Fruit fly (Drosophila melanogaster) whole organism, embryonic: ENCODE measurements around the gene Syx13.

ENCODE experiments used
- Abd-B ChIP-seq: fragments of 200-800 bp; sonication (Bioruptor generic); optimal IDR thresholded peaks from 2 replicates; lab custom pipeline; 2018; ENCODE audit warnings: missing biosample characterization, mild to moderate bottlenecking, missing genetic modification characterization, moderate library complexity
- Atf6 ChIP-seq: fragments of 200-800 bp; sonication (Bioruptor generic); IDR thresholded peaks from 2 replicates; pipeline ENCODE4 v1.3.6; 2022; ENCODE audit warnings: missing biosample characterization, missing genetic modification characterization
- CG1024 ChIP-seq: fragments of 200-800 bp; sonication (Bioruptor generic); IDR thresholded peaks from 2 replicates; pipeline ENCODE4 v1.3.6; 2022; ENCODE audit warnings: missing biosample characterization, missing genetic modification characterization
- CG10959 ChIP-seq: fragments of 200-800 bp; sonication (Bioruptor generic); IDR thresholded peaks from 2 replicates; pipeline ENCODE4 v1.3.6; 2022; ENCODE audit warnings: missing biosample characterization, missing genetic modification characterization
- CG11085 ChIP-seq: fragments of 200-800 bp; sonication (Bioruptor generic); IDR thresholded peaks from 2 replicates; pipeline ENCODE4 v1.3.6; 2022; ENCODE audit warnings: missing biosample characterization, missing genetic modification characterization
- CG12391 ChIP-seq: fragments of 200-800 bp; sonication (Bioruptor generic); optimal IDR thresholded peaks from 3 replicates; lab custom pipeline; 2018; ENCODE audit warnings: missing biosample characterization, mild to moderate bottlenecking, missing genetic modification characterization, moderate library complexity
- CG14050 ChIP-seq: fragments of 200-800 bp; sonication (Bioruptor generic); IDR thresholded peaks from 3 replicates; pipeline ENCODE4 v1.3.6; 2022; ENCODE audit warnings: missing biosample characterization, missing genetic modification characterization
- CG14667 ChIP-seq: fragments of 200-800 bp; sonication (Bioruptor generic); IDR thresholded peaks from 2 replicates; pipeline ENCODE4 v1.3.6; 2022; ENCODE audit warnings: missing biosample characterization, missing genetic modification characterization
- CG14860 ChIP-seq: fragments of 200-800 bp; sonication (Bioruptor generic); IDR thresholded peaks from 3 replicates; pipeline ENCODE4 v1.3.6; 2022; ENCODE audit warnings: missing biosample characterization, missing genetic modification characterization; ENCODE audit not compliant: partially characterized antibody
- CG17361 ChIP-seq: fragments of 200-800 bp; sonication (Bioruptor generic); IDR thresholded peaks from 3 replicates; pipeline ENCODE4 v1.3.6; 2022; ENCODE audit warnings: missing biosample characterization, missing genetic modification characterization
- CG2678 ChIP-seq: fragments of 200-800 bp; sonication (Bioruptor generic); optimal IDR thresholded peaks from 3 replicates; lab custom pipeline; 2019; ENCODE audit warnings: missing biosample characterization, mild to moderate bottlenecking, missing genetic modification characterization, moderate library complexity
- CG32532 ChIP-seq: fragments of 200-800 bp; sonication (Bioruptor generic); IDR thresholded peaks from 2 replicates; pipeline ENCODE4 v1.3.6; 2022; ENCODE audit warnings: missing biosample characterization, missing genetic modification characterization
- CG8359 ChIP-seq: fragments of 200-800 bp; sonication (Bioruptor generic); optimal IDR thresholded peaks from 2 replicates; lab custom pipeline; 2017; ENCODE audit warnings: missing biosample characterization, mild to moderate bottlenecking, missing genetic modification characterization, borderline replicate concordance
- CG9817 ChIP-seq: fragments of 200-800 bp; sonication (Bioruptor generic); optimal IDR thresholded peaks from 2 replicates; lab custom pipeline; 2018; ENCODE audit warnings: missing biosample characterization, mild to moderate bottlenecking, missing genetic modification characterization, moderate library complexity
- Chrac-16 ChIP-seq: fragments of 200-800 bp; sonication (Bioruptor generic); optimal IDR thresholded peaks from 3 replicates; lab custom pipeline; 2016; ENCODE audit warnings: missing biosample characterization, missing genetic modification characterization
- Dad ChIP-seq: fragments of 200-800 bp; sonication (Bioruptor generic); optimal IDR thresholded peaks from 3 replicates; lab custom pipeline; 2016; ENCODE audit warnings: missing biosample characterization, missing genetic modification characterization
- Doc2 ChIP-seq: fragments of 200-800 bp; sonication (Bioruptor generic); IDR thresholded peaks from 2 replicates; pipeline ENCODE4 v1.3.6; 2022; ENCODE audit warnings: missing biosample characterization, missing genetic modification characterization
- Ets65A ChIP-seq: fragments of 200-800 bp; sonication (Bioruptor generic); peaks from one replicate; lab custom pipeline; 2016; ENCODE audit warnings: missing biosample characterization, missing genetic modification characterization
- Gsc ChIP-seq: fragments of 200-800 bp; sonication (Bioruptor generic); IDR thresholded peaks from 2 replicates; pipeline ENCODE4 v1.3.6; 2022; ENCODE audit warnings: missing biosample characterization, missing genetic modification characterization
- HmgZ ChIP-seq: fragments of 200-800 bp; sonication (Bioruptor generic); optimal IDR thresholded peaks from 2 replicates; lab custom pipeline; 2018; ENCODE audit warnings: missing biosample characterization, mild to moderate bottlenecking, missing genetic modification characterization
- Lim3 ChIP-seq: fragments of 200-800 bp; sonication (Bioruptor generic); IDR thresholded peaks from 2 replicates; pipeline ENCODE4 v1.3.6; 2022; ENCODE audit warnings: missing biosample characterization, missing genetic modification characterization
- Myb ChIP-seq: fragments of 200-800 bp; sonication (Bioruptor generic); optimal IDR thresholded peaks from 2 replicates; lab custom pipeline; 2016; ENCODE audit warnings: missing biosample characterization, missing genetic modification characterization
- Spps ChIP-seq: fragments of 200-800 bp; sonication (Bioruptor generic); optimal IDR thresholded peaks from 2 replicates; lab custom pipeline; 2018; ENCODE audit warnings: missing biosample characterization, mild to moderate bottlenecking, missing genetic modification characterization
- Sry-δ ChIP-seq: fragments of 200-800 bp; sonication (Bioruptor generic); optimal IDR thresholded peaks from 2 replicates; lab custom pipeline; 2016; ENCODE audit warnings: missing biosample characterization, missing genetic modification characterization
- ac ChIP-seq: fragments of 200-800 bp; sonication (Bioruptor generic); optimal IDR thresholded peaks from 3 replicates; lab custom pipeline; 2017; ENCODE audit warnings: missing biosample characterization, mild to moderate bottlenecking, missing genetic modification characterization
- al ChIP-seq: fragments of 200-800 bp; sonication (Bioruptor generic); IDR thresholded peaks from 2 replicates; pipeline ENCODE4 v1.3.6; 2022; ENCODE audit warnings: missing biosample characterization, missing genetic modification characterization
- amos ChIP-seq: fragments of 200-800 bp; sonication (Bioruptor generic); IDR thresholded peaks from 2 replicates; pipeline ENCODE4 v1.3.6; 2022; ENCODE audit warnings: missing biosample characterization, missing genetic modification characterization; ENCODE audit not compliant: partially characterized antibody
- ato ChIP-seq: fragments of 200-800 bp; sonication (Bioruptor generic); IDR thresholded peaks from 2 replicates; pipeline ENCODE4 v1.3.6; 2022; ENCODE audit warnings: missing biosample characterization, missing genetic modification characterization; ENCODE audit not compliant: partially characterized antibody
- chn ChIP-seq: fragments of 200-800 bp; sonication (Bioruptor generic); optimal IDR thresholded peaks from 2 replicates; lab custom pipeline; 2016; ENCODE audit warnings: missing biosample characterization, missing genetic modification characterization
- ci ChIP-seq: fragments of 200-800 bp; sonication (Bioruptor generic); IDR thresholded peaks from 3 replicates; pipeline ENCODE4 v1.3.6; 2022; ENCODE audit warnings: missing biosample characterization, missing genetic modification characterization
- eyg ChIP-seq: fragments of 200-800 bp; sonication (Bioruptor generic); optimal IDR thresholded peaks from 3 replicates; lab custom pipeline; 2016; ENCODE audit warnings: missing biosample characterization, missing genetic modification characterization
- gt ChIP-seq: fragments of 200-800 bp; sonication (Bioruptor generic); IDR thresholded peaks from 2 replicates; pipeline ENCODE4 v1.3.6; 2022; ENCODE audit warnings: missing biosample characterization, missing genetic modification characterization
- h ChIP-seq: fragments of >200 bp; optimal IDR thresholded peaks from 2 replicates; lab custom pipeline; 2017
- ind ChIP-seq: fragments of 200-800 bp; sonication (Bioruptor generic); optimal IDR thresholded peaks from 3 replicates; lab custom pipeline; 2016; ENCODE audit warnings: missing biosample characterization, missing genetic modification characterization
- insv ChIP-seq, 2 experiments: fragments of 200-800 bp; sonication (Bioruptor generic); optimal IDR thresholded peaks; 3 replicates each; lab custom pipeline; 2016 to 2018; ENCODE audit warnings: missing biosample characterization in 2 of 2, missing genetic modification characterization in 2 of 2
- jigr1 ChIP-seq: fragments of 200-800 bp; sonication (Bioruptor generic); IDR thresholded peaks from 3 replicates; pipeline ENCODE4 v1.3.6; 2022; ENCODE audit warnings: missing biosample characterization, missing genetic modification characterization
- kay ChIP-seq: fragments of 200-800 bp; sonication (Bioruptor generic); optimal IDR thresholded peaks from 2 replicates; lab custom pipeline; 2016; ENCODE audit warnings: missing biosample characterization, missing genetic modification characterization
- knrl ChIP-seq: fragments of 200-800 bp; sonication (Bioruptor generic); IDR thresholded peaks from 3 replicates; pipeline ENCODE4 v1.3.6; 2022; ENCODE audit warnings: missing biosample characterization, missing genetic modification characterization; ENCODE audit not compliant: partially characterized antibody
- nerfin-2 ChIP-seq: fragments of 200-800 bp; sonication (Bioruptor generic); IDR thresholded peaks from 2 replicates; pipeline ENCODE4 v1.3.6; 2022; ENCODE audit warnings: missing biosample characterization, missing genetic modification characterization; ENCODE audit not compliant: partially characterized antibody
- nom ChIP-seq: fragments of 200-800 bp; sonication (Bioruptor generic); optimal IDR thresholded peaks from 2 replicates; lab custom pipeline; 2017; ENCODE audit warnings: missing biosample characterization, missing genetic modification characterization, mild to moderate bottlenecking, moderate library complexity, missing genetic modification reagents
- peb ChIP-seq: fragments of 200-800 bp; sonication (Bioruptor generic); IDR thresholded peaks from 2 replicates; pipeline ENCODE4 v1.3.6; 2022; ENCODE audit warnings: missing biosample characterization, missing genetic modification characterization
- pfk ChIP-seq: fragments of 200-800 bp; sonication (Bioruptor generic); optimal IDR thresholded peaks from 2 replicates; lab custom pipeline; 2018; ENCODE audit warnings: missing biosample characterization, mild to moderate bottlenecking, missing genetic modification characterization, moderate library complexity
- pnt ChIP-seq: fragments of 200-800 bp; sonication (Bioruptor generic); optimal IDR thresholded peaks from 3 replicates; lab custom pipeline; 2016; ENCODE audit warnings: missing biosample characterization, missing genetic modification characterization
- prd ChIP-seq, 3 experiments: fragments of >200 bp in 2 of 3; fragments of 200-800 bp in 1 of 3; sonication (Bioruptor generic) in 1 of 3; optimal IDR thresholded peaks in 2 of 3; IDR thresholded peaks in 1 of 3; 2 replicates in 2 of 3; 3 replicates in 1 of 3; pipeline versions ENCODE4 v1.3.6 to Lab custom; 2017 to 2022; ENCODE audit warnings: missing biosample characterization in 1 of 3, missing genetic modification characterization in 1 of 3
- slbo ChIP-seq: fragments of 200-800 bp; sonication (Bioruptor generic); IDR thresholded peaks from 2 replicates; pipeline ENCODE4 v1.3.6; 2022; ENCODE audit warnings: missing biosample characterization, missing genetic modification characterization
- sna ChIP-seq: fragments of 200-800 bp; sonication (Bioruptor generic); IDR thresholded peaks from 2 replicates; pipeline ENCODE4 v1.3.6; 2022; ENCODE audit warnings: missing biosample characterization, missing genetic modification characterization; ENCODE audit not compliant: partially characterized antibody
- ssp ChIP-seq: fragments of 200-800 bp; sonication (Bioruptor generic); IDR thresholded peaks from 2 replicates; pipeline ENCODE4 v1.3.6; 2022; ENCODE audit warnings: missing biosample characterization, missing genetic modification characterization
- stc ChIP-seq: fragments of 200-800 bp; sonication (Bioruptor generic); IDR thresholded peaks from 2 replicates; pipeline ENCODE4 v1.3.6; 2022; ENCODE audit warnings: missing biosample characterization, missing genetic modification characterization
- trem ChIP-seq: fragments of 200-800 bp; optimal IDR thresholded peaks from 3 replicates; lab custom pipeline; 2019; ENCODE audit warnings: missing biosample characterization, mild to moderate bottlenecking, missing genetic modification characterization, moderate library complexity
- unc-4 ChIP-seq: fragments of 200-800 bp; sonication (Bioruptor generic); IDR thresholded peaks from 2 replicates; pipeline ENCODE4 v1.3.6; 2022; ENCODE audit warnings: missing biosample characterization, missing genetic modification characterization; ENCODE audit not compliant: partially characterized antibody

Syx13 gene

dm6 chr3L:13015195-13015822, 28.9 kb upstream of the Syx13 start, which contains the start of gene MICAL-like (continued):
- no peak for TF ChIP-seq pfk (GFP tag; lab: Kevin White, UChicago)
- TF ChIP-seq Abd-B (GFP tag; lab: Kevin White, UChicago), result no peak
- peak in 1 of 2 experiments; percentile 89 for TF ChIP-seq insv (GFP tag; optimal IDR thresholded peaks at IDR 0.05; lab: Kevin White, UChicago)
- TF ChIP-seq Gsc (GFP tag; lab: Robert Waterston, UW), result no peak
- peak; percentile 88 for TF ChIP-seq knrl (GFP tag; lab: Robert Waterston, UW)
- TF ChIP-seq ci (GFP tag; lab: Robert Waterston, UW), result peak; percentile 56; the same call in 1 of the 3 replicates
- peak; percentile 77 for TF ChIP-seq CG14860 (GFP tag; lab: Robert Waterston, UW)
- TF ChIP-seq Sry-δ (GFP tag; lab: Kevin White, UChicago), result peak; percentile 88
- no peak for TF ChIP-seq prd (optimal IDR thresholded peaks at IDR 0.05; lab: Kevin White, UChicago)
- peak; percentile 51; the same call in 1 of the 3 replicates for TF ChIP-seq prd (GFP tag; IDR thresholded peaks at IDR 0.05; lab: Robert Waterston, UW)
- no peak for TF ChIP-seq CG8359 (GFP tag; lab: Kevin White, UChicago)
- no peak for TF ChIP-seq Chrac-16 (GFP tag; lab: Kevin White, UChicago)
- TF ChIP-seq CG1024 (GFP tag; lab: Robert Waterston, UW), result 0 out of 2 replicates have a peak, but pooled peaks have one; percentile 10
- peak; percentile 91 for TF ChIP-seq sna (GFP tag; lab: Robert Waterston, UW)
- peak; percentile 64 for TF ChIP-seq CG32532 (GFP tag; lab: Robert Waterston, UW)
- peak; percentile 79 for TF ChIP-seq kay (GFP tag; lab: Kevin White, UChicago)
- TF ChIP-seq nerfin-2 (GFP tag; lab: Robert Waterston, UW), result peak; percentile 63
- TF ChIP-seq pnt, result peak; percentile 27
- TF ChIP-seq ato, result peak; percentile 36; the same call in 1 of the 2 replicates
- TF ChIP-seq al (GFP tag; lab: Robert Waterston, UW), result peak; percentile 40; the same call in 1 of the 2 replicates
- peak; percentile 33 for TF ChIP-seq ind
- TF ChIP-seq eyg, result peak; percentile 0
- no peak for TF ChIP-seq CG2678
- TF ChIP-seq gt (GFP tag; lab: Robert Waterston, UW), result no peak
- peak; percentile 73 for TF ChIP-seq amos (GFP tag; lab: Robert Waterston, UW)
- no peak for TF ChIP-seq peb (GFP tag; lab: Robert Waterston, UW)
- peak; percentile 26 for TF ChIP-seq Dad (GFP tag; lab: Kevin White, UChicago)
- TF ChIP-seq CG14667 (GFP tag; lab: Robert Waterston, UW), result no peak
- TF ChIP-seq ssp (GFP tag; lab: Robert Waterston, UW), result peak; percentile 61
- peak; percentile 14 for TF ChIP-seq Myb
- TF ChIP-seq CG14050 (GFP tag; lab: Robert Waterston, UW), result no peak
- peak; percentile 84 for TF ChIP-seq unc-4 (GFP tag; lab: Robert Waterston, UW)
- peak; percentile 62 for TF ChIP-seq slbo
- TF ChIP-seq chn (GFP tag; lab: Kevin White, UChicago), result peak; percentile 5
- no peak for TF ChIP-seq ac
- TF ChIP-seq jigr1, result 0 out of 3 replicates have a peak, but pooled peaks have one; percentile 26
- TF ChIP-seq trem, result peak; percentile 11
- peak; percentile 44 for TF ChIP-seq Ets65A (GFP tag; lab: Kevin White, UChicago)

dm6 chr3L:13015823-13016465, 28.3 kb upstream of the Syx13 start, which contains the start of gene CG11267:
Gene CG11267 (plus strand): TSS chr3L:13016050.
- TF ChIP-seq CG11085 (GFP tag; lab: Robert Waterston, UW) (peak; percentile 81), HmgZ (peak; percentile 70), Doc2 (GFP tag; lab: Robert Waterston, UW) (no peak), Atf6 (GFP tag; lab: Robert Waterston, UW) (peak; percentile 93), CG9817 (peak; percentile 82), h (lab: Kevin White, UChicago) (no peak), CG12391 (tag; lab: Kevin White, UChicago) (peak; percentile 74), Spps (peak; percentile 63), Lim3 (peak; percentile 85; the same call in 1 of the 2 replicates), CG17361 (GFP tag; lab: Robert Waterston, UW) (peak; percentile 85), CG10959 (peak; percentile 77), stc (peak; percentile 94), nom (GFP tag; lab: Kevin White, UChicago) (peak; percentile 60)
